Worm (Caenorhabditis elegans) whole organism, L3 larva: ENCODE data around the gene sru-7.

Source experiments
- ZK546.5 ChIP-seq: sonication (generic microtip); optimal IDR thresholded peaks from 2 replicates; lab custom pipeline; 2017; ENCODE audit warnings: missing biosample characterization, missing genetic modification characterization
- ama-1 ChIP-seq: fragments of 150-350 bp; optimal IDR thresholded peaks from 2 replicates; lab custom pipeline; 2018
- ceh-16 ChIP-seq: sonication (generic microtip); optimal IDR thresholded peaks from 2 replicates; lab custom pipeline; 2017; ENCODE audit warnings: missing biosample characterization, missing genetic modification characterization
- ceh-28 ChIP-seq: fragments of 150-350 bp; optimal IDR thresholded peaks from 2 replicates; lab custom pipeline; 2014; ENCODE audit warnings: missing biosample characterization, missing genetic modification reagents, missing genetic modification characterization
- egl-27 ChIP-seq: sonication (generic microtip); optimal IDR thresholded peaks from 4 replicates; lab custom pipeline; 2017; ENCODE audit warnings: missing biosample characterization, missing genetic modification reagents, missing genetic modification characterization
- egl-5 ChIP-seq: fragments of 150-350 bp; optimal IDR thresholded peaks from 2 replicates; lab custom pipeline; 2017; ENCODE audit warnings: missing biosample characterization, missing genetic modification reagents, missing genetic modification characterization, inconsistent platforms
- elt-1 ChIP-seq: fragments of 150-350 bp; optimal IDR thresholded peaks from 2 replicates; lab custom pipeline; 2014; ENCODE audit warnings: missing biosample characterization, missing genetic modification characterization
- elt-2 ChIP-seq: sonication (generic microtip); optimal IDR thresholded peaks from 2 replicates; lab custom pipeline; 2016; ENCODE audit warnings: missing genetic modification reagents, mild to moderate bottlenecking, missing genetic modification characterization, missing compliant biosample characterization
- eor-1 ChIP-seq, 2 experiments: fragments of 150-350 bp; optimal IDR thresholded peaks; 2 replicates each; lab custom pipeline; 2014 to 2018; ENCODE audit warnings: missing biosample characterization in 2 of 2, missing genetic modification characterization in 2 of 2
- fkh-2 ChIP-seq: fragments of 150-350 bp; optimal IDR thresholded peaks from 2 replicates; lab custom pipeline; 2014; ENCODE audit warnings: missing biosample characterization, missing genetic modification reagents, missing genetic modification characterization
- hmg-11 ChIP-seq: sonication (generic microtip); optimal IDR thresholded peaks from 2 replicates; lab custom pipeline; 2016; ENCODE audit warnings: missing genetic modification characterization, missing compliant biosample characterization
- jun-1 ChIP-seq: fragments of 150-350 bp; optimal IDR thresholded peaks from 2 replicates; lab custom pipeline; 2014; ENCODE audit warnings: missing biosample characterization, missing genetic modification reagents, missing genetic modification characterization
- lin-15B ChIP-seq: fragments of 150-350 bp; optimal IDR thresholded peaks from 2 replicates; lab custom pipeline; 2014; ENCODE audit warnings: missing biosample characterization, missing genetic modification characterization
- lin-39 ChIP-seq: fragments of 150-350 bp; optimal IDR thresholded peaks from 2 replicates; lab custom pipeline; 2018; ENCODE audit warnings: missing biosample characterization, missing genetic modification reagents, missing genetic modification characterization
- lsy-12 ChIP-seq: sonication (generic microtip); optimal IDR thresholded peaks from 2 replicates; lab custom pipeline; 2016; ENCODE audit warnings: mild to moderate bottlenecking, missing genetic modification characterization, missing compliant biosample characterization
- mdl-1 ChIP-seq: fragments of 150-350 bp; optimal IDR thresholded peaks from 2 replicates; lab custom pipeline; 2014; ENCODE audit warnings: missing biosample characterization, missing genetic modification characterization
- mml-1 ChIP-seq: fragments of 150-350 bp; sonication (generic microtip); optimal IDR thresholded peaks from 3 replicates; lab custom pipeline; 2014; ENCODE audit warnings: missing biosample characterization, missing genetic modification characterization
- nfya-1 ChIP-seq: sonication (generic microtip); optimal IDR thresholded peaks from 2 replicates; lab custom pipeline; 2017; ENCODE audit warnings: missing genetic modification characterization, mild to moderate bottlenecking, missing compliant biosample characterization, antibody characterized with exemption, moderate library complexity; ENCODE audit not compliant: insufficient read depth
- nhr-12 ChIP-seq: fragments of 150-350 bp; optimal IDR thresholded peaks from 2 replicates; lab custom pipeline; 2014; ENCODE audit warnings: missing biosample characterization, missing genetic modification characterization
- nhr-25 ChIP-seq: sonication (generic microtip); optimal IDR thresholded peaks from 2 replicates; lab custom pipeline; 2017; ENCODE audit warnings: missing biosample characterization, missing genetic modification characterization
- nhr-28 ChIP-seq: fragments of 150-350 bp; optimal IDR thresholded peaks from 2 replicates; lab custom pipeline; 2014; ENCODE audit warnings: missing biosample characterization, missing genetic modification characterization
- nhr-43 ChIP-seq: sonication (generic microtip); optimal IDR thresholded peaks from 2 replicates; lab custom pipeline; 2016; ENCODE audit warnings: mild to moderate bottlenecking, missing genetic modification characterization, missing compliant biosample characterization; ENCODE audit not compliant: poor library complexity, severe bottlenecking
- nhr-67 ChIP-seq: fragments of 150-350 bp; optimal IDR thresholded peaks from 2 replicates; lab custom pipeline; 2014; ENCODE audit warnings: missing biosample characterization, missing genetic modification characterization
- nhr-77 ChIP-seq: fragments of 150-350 bp; optimal IDR thresholded peaks from 2 replicates; lab custom pipeline; 2014; ENCODE audit warnings: missing biosample characterization, missing genetic modification characterization
- pha-4 ChIP-seq: fragments of 150-350 bp; optimal IDR thresholded peaks from 2 replicates; lab custom pipeline; 2014; ENCODE audit warnings: missing biosample characterization, missing genetic modification reagents, missing genetic modification characterization
- pqm-1 ChIP-seq: fragments of 150-350 bp; optimal IDR thresholded peaks from 2 replicates; lab custom pipeline; 2017; ENCODE audit warnings: missing biosample characterization, missing genetic modification characterization, inconsistent platforms
- sea-2 ChIP-seq: fragments of 150-350 bp; sonication (generic microtip); optimal IDR thresholded peaks from 4 replicates; lab custom pipeline; 2014; ENCODE audit warnings: missing biosample characterization, missing genetic modification reagents, missing genetic modification characterization
- skn-1 ChIP-seq: fragments of 150-350 bp; optimal IDR thresholded peaks from 2 replicates; lab custom pipeline; 2014; ENCODE audit warnings: missing biosample characterization, missing genetic modification characterization
- snpc-4 ChIP-seq: fragments of 150-350 bp; optimal IDR thresholded peaks from 2 replicates; lab custom pipeline; 2014; ENCODE audit warnings: missing biosample characterization, missing genetic modification characterization
- tbx-2 ChIP-seq: sonication (generic microtip); optimal IDR thresholded peaks from 2 replicates; lab custom pipeline; 2016; ENCODE audit warnings: mild to moderate bottlenecking, missing genetic modification characterization, missing compliant biosample characterization
- unc-62 ChIP-seq: fragments of 150-350 bp; sonication (generic microtip); optimal IDR thresholded peaks from 4 replicates; lab custom pipeline; 2014; ENCODE audit warnings: missing biosample characterization, missing genetic modification reagents, missing genetic modification characterization
- zag-1 ChIP-seq: fragments of 150-350 bp; optimal IDR thresholded peaks from 2 replicates; lab custom pipeline; 2014; ENCODE audit warnings: missing biosample characterization, missing genetic modification characterization
- ztf-11 ChIP-seq: fragments of 150-350 bp; optimal IDR thresholded peaks from 2 replicates; lab custom pipeline; 2014; ENCODE audit warnings: missing biosample characterization, missing genetic modification characterization
- ztf-4 ChIP-seq: fragments of 150-350 bp; optimal IDR thresholded peaks from 2 replicates; lab custom pipeline; 2014; ENCODE audit warnings: missing biosample characterization, missing genetic modification characterization

Gene sru-7

ce11 chrIV:8510534-8510933, 18.2 kb downstream of the sru-7 start, which contains the start of gene tag-77:
tag-77 (minus strand) TSS chrIV:8510548.
- TF ChIP-seq mml-1 (no peak), nhr-25 (tag; lab: Kevin White, UChicago) (peak; percentile 13), ceh-28 (tag; lab: Kevin White, UChicago) (no peak), snpc-4 (tag; lab: Kevin White, UChicago) (peak; percentile 50), jun-1 (tag; lab: Kevin White, UChicago) (peak; percentile 34)
- TF ChIP-seq, all 47 proteins: peak for 3

DNA sequence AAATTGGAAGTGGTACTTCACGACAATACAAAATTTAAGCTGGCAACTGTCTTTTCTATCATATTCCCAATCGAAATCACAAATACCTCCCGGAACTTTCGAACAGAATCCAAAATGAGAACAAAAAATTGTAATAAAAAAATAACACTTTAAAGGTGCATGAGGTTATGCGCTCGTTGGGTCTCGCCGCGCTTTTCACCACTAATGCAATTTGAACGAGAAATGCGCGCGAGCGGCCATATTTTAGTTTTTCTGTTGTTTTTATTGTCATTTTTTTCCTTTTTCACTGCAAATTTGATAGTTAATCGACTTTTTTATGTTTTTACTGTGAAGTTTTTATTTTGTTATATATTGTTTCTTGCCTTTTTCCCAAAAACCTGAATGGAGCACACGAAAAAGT, 18.7 kb downstream of the sru-7 start, which contains the start of gene mes-6:
Gene mes-6, plus strand, starts transcription at position 229 of the 400 bp plus-strand sequence.
- peak; percentile 49 for TF ChIP-seq lin-15B (tag; lab: Kevin White, UChicago)
- TF ChIP-seq egl-27, result no peak
- TF ChIP-seq lin-39, result peak; percentile 11
- no peak for TF ChIP-seq nhr-43 (tag; lab: Kevin White, UChicago)
- peak; percentile 57 for TF ChIP-seq nfya-1
- no peak for TF ChIP-seq nhr-67 (tag; lab: Kevin White, UChicago)
- peak; percentile 48 for TF ChIP-seq hmg-11 (tag; lab: Kevin White, UChicago)
- no peak for TF ChIP-seq jun-1 (tag; lab: Kevin White, UChicago)
- peak; percentile 55 for TF ChIP-seq egl-5 (tag; lab: Kevin White, UChicago)
- no peak for TF ChIP-seq nhr-12
- TF ChIP-seq nhr-25 (tag; lab: Kevin White, UChicago), result peak; percentile 22
- peak; percentile 65 for TF ChIP-seq pha-4 (tag; lab: Kevin White, UChicago)

DNA sequence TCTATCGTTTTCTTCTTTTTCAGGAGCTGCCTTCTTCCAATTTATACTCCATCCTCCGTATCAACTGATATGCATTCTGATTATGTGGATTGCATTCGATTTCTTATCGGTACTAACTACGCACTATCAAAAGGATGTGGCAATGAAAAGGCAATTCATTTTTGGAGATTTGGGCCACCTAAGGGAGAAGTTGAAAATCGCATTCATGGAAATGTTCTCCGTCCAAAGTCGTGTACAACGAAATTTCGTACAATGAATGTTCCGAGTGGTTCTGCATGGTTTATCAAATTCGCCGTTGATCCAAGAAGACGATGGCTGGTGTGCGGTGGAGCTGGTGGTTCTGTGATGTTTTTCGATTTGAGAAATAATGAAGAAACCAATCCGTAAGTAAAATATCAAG, 20.3 kb downstream of the sru-7 start, which contains the start of gene C09G4.4:
Gene C09G4.4, plus strand, starts transcription at position 301 of the 400 bp plus-strand sequence.
- no peak for TF ChIP-seq hmg-11 (tag; lab: Kevin White, UChicago)
- no peak for TF ChIP-seq zag-1 (tag; lab: Kevin White, UChicago)
- no peak for TF ChIP-seq tbx-2
- TF ChIP-seq nhr-67 (tag; lab: Kevin White, UChicago), result no peak
- no peak for TF ChIP-seq ztf-11
- TF ChIP-seq nhr-28 (tag; lab: Kevin White, UChicago), result no peak
- no peak for TF ChIP-seq elt-2 (tag; lab: Kevin White, UChicago)
- TF ChIP-seq pqm-1 (tag; lab: Kevin White, UChicago), result no peak
- no peak for TF ChIP-seq ceh-28 (tag; lab: Kevin White, UChicago)
- TF ChIP-seq mdl-1 (tag; lab: Kevin White, UChicago), result no peak
- no peak for TF ChIP-seq lsy-12 (tag; lab: Kevin White, UChicago)
- TF ChIP-seq snpc-4 (tag; lab: Kevin White, UChicago), result no peak
- TF ChIP-seq nhr-77, result no peak
- no peak for TF ChIP-seq skn-1
- TF ChIP-seq ZK546.5 (tag; lab: Kevin White, UChicago), result no peak
- TF ChIP-seq nfya-1, result no peak

ce11 chrIV:8513619-8514018, 21.3 kb downstream of the sru-7 start, which contains the start of gene cks-1:
cks-1 (plus strand) TSS chrIV:8513919.
- TF ChIP-seq unc-62 (GFP tag; lab: Kevin White, UChicago), result no peak
- TF ChIP-seq ceh-28 (tag; lab: Kevin White, UChicago), result no peak
- no peak for TF ChIP-seq zag-1 (tag; lab: Kevin White, UChicago)
- TF ChIP-seq elt-1 (tag; lab: Kevin White, UChicago), result no peak
- TF ChIP-seq nhr-25 (tag; lab: Kevin White, UChicago), result no peak
- no peak for TF ChIP-seq lin-15B (tag; lab: Kevin White, UChicago)
- no peak for TF ChIP-seq sea-2 (GFP tag; lab: Kevin White, UChicago)
- no peak for TF ChIP-seq ama-1 (lab: Kevin White, UChicago)
- TF ChIP-seq tbx-2, result no peak
- TF ChIP-seq fkh-2 (tag; lab: Kevin White, UChicago), result no peak
- TF ChIP-seq ztf-4 (tag; lab: Kevin White, UChicago), result no peak
- TF ChIP-seq nhr-77, result no peak
- TF ChIP-seq nhr-28 (tag; lab: Kevin White, UChicago), result no peak
- no peak for TF ChIP-seq eor-1 (tag; optimal IDR thresholded peaks at IDR 0.05; lab: Kevin White, UChicago)
- TF ChIP-seq ceh-16, result no peak

- TF ChIP-seq hmg-11 (tag; lab: Kevin White, UChicago) (no peak), sea-2 (GFP tag; lab: Kevin White, UChicago) (no peak), egl-27 (no peak), lsy-12 (tag; lab: Kevin White, UChicago) (no peak), ceh-16 (no peak)
- TF ChIP-seq, all 47 proteins: peak for 0
Measured at ce11 chrIV:8514546-8514945, 22.2 kb downstream of the sru-7 start.
